Fruit fly (Drosophila melanogaster): Measurements from ENCODE around the gene skd.

DNA sequence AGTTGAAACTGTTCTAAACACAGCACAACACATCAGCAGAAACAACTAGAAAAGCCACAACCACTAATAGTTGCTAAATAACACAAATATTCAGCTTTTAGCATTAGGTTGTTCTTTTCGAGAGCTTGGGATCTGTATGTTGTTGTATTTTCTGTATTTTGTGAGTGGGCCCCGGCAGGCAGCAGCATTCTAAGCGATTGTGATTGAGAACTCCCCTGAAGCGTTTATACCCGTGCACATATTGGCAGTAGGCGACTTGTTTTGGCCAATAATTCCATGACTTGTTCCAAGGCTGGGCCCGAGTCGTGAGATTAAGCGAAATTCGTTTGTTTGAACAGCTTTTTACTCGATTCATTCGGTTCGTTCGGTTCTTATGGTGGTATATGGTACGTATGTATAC, 34.7 kb upstream of the skd start:
- TF ChIP-seq CG18011 (GFP tag; optimal IDR thresholded peaks at IDR 0.05): no peak
- no peak for TF ChIP-seq zfh1 (GFP tag; IDR thresholded peaks at IDR 0.05)
- no peak for TF ChIP-seq oc (tag; optimal IDR thresholded peaks at IDR 0.05)
- TF ChIP-seq CG3995 (GFP tag; optimal IDR thresholded peaks at IDR 0.05): no peak
- TF ChIP-seq sd (tag; optimal IDR thresholded peaks at IDR 0.05): peak; percentile 50
- no peak for TF ChIP-seq CG33557 (GFP tag; optimal IDR thresholded peaks at IDR 0.05)
- TF ChIP-seq HLH4C (GFP tag; IDR thresholded peaks at IDR 0.05; ENCODE audit: partially characterized antibody): no peak
- TF ChIP-seq CG3838 (GFP tag; optimal IDR thresholded peaks at IDR 0.05): no peak
- TF ChIP-seq sens-2 (GFP tag; IDR thresholded peaks at IDR 0.05): no peak
- no peak for TF ChIP-seq slbo (GFP tag; IDR thresholded peaks at IDR 0.05)
